Fruit fly (Drosophila melanogaster): ENCODE data around the gene toc.

toc gene

dm6 chr2L:3058772-3059623 lies 85.6 kb downstream of the toc start (continued):
- TF ChIP-seq CG10959 (GFP tag; IDR thresholded peaks at IDR 0.05): no peak
- no peak for TF ChIP-seq CG4707 (GFP tag; optimal IDR thresholded peaks at IDR 0.05)
- peak; percentile 34; the same call in 1 of the 2 replicates for TF ChIP-seq CG17328 (GFP tag; IDR thresholded peaks at IDR 0.05)
- TF ChIP-seq CG12744 (GFP tag; optimal IDR thresholded peaks at IDR 0.05): no peak
- TF ChIP-seq Spps (tag; optimal IDR thresholded peaks at IDR 0.05): no peak
- peak; percentile 58 for TF ChIP-seq al (GFP tag; IDR thresholded peaks at IDR 0.05)
- TF ChIP-seq Nf-YB (GFP tag; optimal IDR thresholded peaks at IDR 0.05): no peak
- no peak for TF ChIP-seq CG4617 (GFP tag; optimal IDR thresholded peaks at IDR 0.05; ENCODE audit: borderline replicate concordance)
- no peak for TF ChIP-seq CG43689 (GFP tag; IDR thresholded peaks at IDR 0.05)
- TF ChIP-seq CG3847 (GFP tag; IDR thresholded peaks at IDR 0.05): peak; percentile 39; the same call in 1 of the 2 replicates
- no peak for TF ChIP-seq CG10565 (GFP tag; optimal IDR thresholded peaks at IDR 0.05)
- TF ChIP-seq CG18599 (GFP tag; optimal IDR thresholded peaks at IDR 0.05): peak; percentile 51
- TF ChIP-seq Hsf (GFP tag; optimal IDR thresholded peaks at IDR 0.05): peak; percentile 1
- TF ChIP-seq Oaz (GFP tag; IDR thresholded peaks at IDR 0.05): no peak
- TF ChIP-seq HHEX (GFP tag; optimal IDR thresholded peaks at IDR 0.05): no peak
- TF ChIP-seq Gsc (GFP tag; IDR thresholded peaks at IDR 0.05): no peak
- peak; percentile 76 for TF ChIP-seq slbo (GFP tag; IDR thresholded peaks at IDR 0.05)
- no peak for TF ChIP-seq CG5180 (GFP tag; optimal IDR thresholded peaks at IDR 0.05)
- TF ChIP-seq CG13287 (GFP tag; IDR thresholded peaks at IDR 0.05; ENCODE audit: partially characterized antibody): 0 out of 2 replicates have a peak, but pooled peaks have one; percentile 35
- no peak for TF ChIP-seq sisA (GFP tag; IDR thresholded peaks at IDR 0.05)
- TF ChIP-seq CG9727 (GFP tag; optimal IDR thresholded peaks at IDR 0.05): peak; percentile 38
- no peak for TF ChIP-seq tll (GFP tag; optimal IDR thresholded peaks at IDR 0.05)
- TF ChIP-seq gfzf (GFP tag; optimal IDR thresholded peaks at IDR 0.05): no peak
- TF ChIP-seq Drgx (GFP tag; IDR thresholded peaks at IDR 0.05): 0 out of 2 replicates have a peak, but pooled peaks have one; percentile 40
- no peak for TF ChIP-seq CG3726 (GFP tag; IDR thresholded peaks at IDR 0.05)
- no peak for TF ChIP-seq CG5245 (GFP tag; optimal IDR thresholded peaks at IDR 0.05)
- TF ChIP-seq Bteb2 (GFP tag; optimal IDR thresholded peaks at IDR 0.05): no peak
- peak in 1 of 2 experiments; percentile 57 for TF ChIP-seq crp (GFP tag; optimal IDR thresholded peaks at IDR 0.05)
- TF ChIP-seq hkb (optimal IDR thresholded peaks at IDR 0.05): peak; percentile 100
- TF ChIP-seq hkb (GFP tag; IDR thresholded peaks at IDR 0.05): no peak; the same call in 1 of the 2 replicates
- TF ChIP-seq PHDP (tag; optimal IDR thresholded peaks at IDR 0.05): no peak
- no peak for TF ChIP-seq bigmax (GFP tag; optimal IDR thresholded peaks at IDR 0.05)
- TF ChIP-seq Dfd (GFP tag; optimal IDR thresholded peaks at IDR 0.05): no peak
- no peak for TF ChIP-seq CkIIα-i1 (GFP tag; IDR thresholded peaks at IDR 0.05)
- peak; percentile 43 for TF ChIP-seq eyg (GFP tag; optimal IDR thresholded peaks at IDR 0.05)
- no peak for TF ChIP-seq pnt (GFP tag; optimal IDR thresholded peaks at IDR 0.05)
- TF ChIP-seq CoRest (tag; optimal IDR thresholded peaks at IDR 0.05): peak; percentile 21
- peak; percentile 14; the same call in 1 of the 2 replicates for TF ChIP-seq CG32772 (GFP tag; IDR thresholded peaks at IDR 0.05)
- no peak for TF ChIP-seq CG11093 (GFP tag; IDR thresholded peaks at IDR 0.05)
- TF ChIP-seq CG10366 (GFP tag; IDR thresholded peaks at IDR 0.05): peak; percentile 37
- no peak for TF ChIP-seq ATbp (GFP tag; optimal IDR thresholded peaks at IDR 0.05)
- 0 out of 2 replicates have a peak, but pooled peaks have one; percentile 21 for TF ChIP-seq Rx (GFP tag; IDR thresholded peaks at IDR 0.05)
- peak; percentile 52 for TF ChIP-seq mam (GFP tag; optimal IDR thresholded peaks at IDR 0.05)
- TF ChIP-seq CG13123 (GFP tag; optimal IDR thresholded peaks at IDR 0.05): no peak
- no peak for TF ChIP-seq CG12769 (tag; optimal IDR thresholded peaks at IDR 0.05)
- TF ChIP-seq Abd-B (GFP tag; optimal IDR thresholded peaks at IDR 0.05): no peak
- no peak for TF ChIP-seq YL-1 (GFP tag; optimal IDR thresholded peaks at IDR 0.05)
- peak; percentile 8 for TF ChIP-seq CG8944 (GFP tag; optimal IDR thresholded peaks at IDR 0.05)
- peak; percentile 31; the same call in 1 of the 2 replicates for TF ChIP-seq Ada2b (GFP tag; IDR thresholded peaks at IDR 0.05)
